Fruit fly (Drosophila melanogaster) whole organism, embryonic: ENCODE measurements around the gene CG10663.
A peak's percentile ranks its signal among the peaks of the same experiment; 100 is the strongest.

Source experiments
- Atf-2 ChIP-seq: fragments of 200-800 bp; sonication (Bioruptor generic); optimal IDR thresholded peaks from 2 replicates; lab custom pipeline; 2016; ENCODE audit warnings: missing biosample characterization, missing genetic modification characterization
- Bdp1 ChIP-seq: fragments of 200-800 bp; sonication (Bioruptor generic); optimal IDR thresholded peaks from 3 replicates; lab custom pipeline; 2016; ENCODE audit warnings: missing biosample characterization, missing genetic modification characterization
- CG10267 ChIP-seq: fragments of 200-800 bp; sonication (Bioruptor generic); optimal IDR thresholded peaks from 2 replicates; lab custom pipeline; 2018; ENCODE audit warnings: missing biosample characterization, mild to moderate bottlenecking, missing genetic modification characterization, moderate library complexity
- CG10959 ChIP-seq: fragments of 200-800 bp; sonication (Bioruptor generic); IDR thresholded peaks from 2 replicates; pipeline ENCODE4 v1.3.6; 2022; ENCODE audit warnings: missing biosample characterization, missing genetic modification characterization
- CG11560 ChIP-seq: fragments of 200-800 bp; sonication (Bioruptor generic); IDR thresholded peaks from 3 replicates; pipeline ENCODE4 v1.3.6; 2022; ENCODE audit warnings: missing biosample characterization, missing genetic modification characterization
- CG11696 ChIP-seq: fragments of 200-800 bp; sonication (Bioruptor generic); IDR thresholded peaks from 2 replicates; pipeline ENCODE4 v1.3.6; 2022; ENCODE audit warnings: missing biosample characterization, missing genetic modification characterization
- CG12391 ChIP-seq: fragments of 200-800 bp; sonication (Bioruptor generic); optimal IDR thresholded peaks from 3 replicates; lab custom pipeline; 2018; ENCODE audit warnings: missing biosample characterization, mild to moderate bottlenecking, missing genetic modification characterization, moderate library complexity
- CG13894 ChIP-seq: fragments of 200-800 bp; sonication (Bioruptor generic); optimal IDR thresholded peaks from 3 replicates; lab custom pipeline; 2018; ENCODE audit warnings: missing biosample characterization, mild to moderate bottlenecking, missing genetic modification characterization, moderate library complexity
- CG14441 ChIP-seq: fragments of 200-800 bp; sonication (Bioruptor generic); IDR thresholded peaks from 2 replicates; pipeline ENCODE4 v1.3.6; 2022; ENCODE audit warnings: missing biosample characterization, missing genetic modification characterization
- CG14667 ChIP-seq: fragments of 200-800 bp; sonication (Bioruptor generic); IDR thresholded peaks from 2 replicates; pipeline ENCODE4 v1.3.6; 2022; ENCODE audit warnings: missing biosample characterization, missing genetic modification characterization
- CG17385 ChIP-seq: fragments of 200-800 bp; sonication (Bioruptor generic); optimal IDR thresholded peaks from 3 replicates; lab custom pipeline; 2018; ENCODE audit warnings: missing biosample characterization, mild to moderate bottlenecking, missing genetic modification characterization
- CG18011 ChIP-seq: fragments of 200-800 bp; sonication (Bioruptor generic); optimal IDR thresholded peaks from 2 replicates; lab custom pipeline; 2017; ENCODE audit warnings: missing biosample characterization, missing genetic modification characterization, mild to moderate bottlenecking, moderate library complexity, missing genotype
- CG2120 ChIP-seq: fragments of 200-800 bp; sonication (Bioruptor generic); optimal IDR thresholded peaks from 3 replicates; lab custom pipeline; 2016; ENCODE audit warnings: missing biosample characterization, missing genetic modification characterization
- CG30020 ChIP-seq: fragments of 200-800 bp; optimal IDR thresholded peaks from 2 replicates; lab custom pipeline; 2019; ENCODE audit warnings: missing biosample characterization, mild to moderate bottlenecking, missing genetic modification characterization, moderate library complexity
- CG34422 ChIP-seq: fragments of 200-800 bp; sonication (Bioruptor generic); IDR thresholded peaks from 3 replicates; pipeline ENCODE4 v1.3.6; 2022; ENCODE audit warnings: missing biosample characterization, missing genetic modification characterization
- CG4424 ChIP-seq: fragments of 200-800 bp; sonication (Bioruptor generic); optimal IDR thresholded peaks from 3 replicates; lab custom pipeline; 2016; ENCODE audit warnings: missing biosample characterization, missing genetic modification characterization
- CG4617 ChIP-seq: fragments of 200-800 bp; sonication (Bioruptor generic); optimal IDR thresholded peaks from 3 replicates; lab custom pipeline; 2016; ENCODE audit warnings: missing biosample characterization, missing genetic modification characterization, borderline replicate concordance
- CG6683 ChIP-seq: fragments of 200-800 bp; sonication (Bioruptor generic); optimal IDR thresholded peaks from 2 replicates; lab custom pipeline; 2017; ENCODE audit warnings: missing biosample characterization, mild to moderate bottlenecking, missing genetic modification characterization, missing genetic modification reagents
- CG8281 ChIP-seq: fragments of 200-800 bp; sonication (Bioruptor generic); optimal IDR thresholded peaks from 2 replicates; lab custom pipeline; 2018; ENCODE audit warnings: missing biosample characterization, mild to moderate bottlenecking, missing genetic modification characterization, moderate library complexity
- CG8290 ChIP-seq, 3 experiments: fragments of 200-800 bp; sonication (Bioruptor generic); optimal IDR thresholded peaks; 2 replicates each; lab custom pipeline; 2016 to 2019; ENCODE audit warnings: missing biosample characterization in 3 of 3, missing genetic modification characterization in 3 of 3, mild to moderate bottlenecking in 2 of 3, moderate library complexity in 1 of 3
- CG8388 ChIP-seq: fragments of 200-800 bp; sonication (Bioruptor generic); optimal IDR thresholded peaks from 2 replicates; lab custom pipeline; 2019; ENCODE audit warnings: missing biosample characterization, mild to moderate bottlenecking, missing genetic modification characterization, moderate library complexity
- CG8924 ChIP-seq: fragments of 200-800 bp; optimal IDR thresholded peaks from 3 replicates; lab custom pipeline; 2019; ENCODE audit warnings: missing biosample characterization, mild to moderate bottlenecking, missing genetic modification characterization, moderate library complexity
- CG9215 ChIP-seq: fragments of 200-800 bp; sonication (Bioruptor generic); IDR thresholded peaks from 2 replicates; pipeline ENCODE4 v1.3.6; 2022; ENCODE audit warnings: missing biosample characterization, missing genetic modification characterization
- CG9727 ChIP-seq: fragments of 200-800 bp; sonication (Bioruptor generic); optimal IDR thresholded peaks from 3 replicates; lab custom pipeline; 2017; ENCODE audit warnings: missing biosample characterization, mild to moderate bottlenecking, missing genetic modification characterization
- CG9932 ChIP-seq: fragments of 200-800 bp; sonication (Bioruptor generic); IDR thresholded peaks from 2 replicates; pipeline ENCODE4 v1.3.6; 2022; ENCODE audit warnings: missing biosample characterization, missing genetic modification characterization
- CHES-1-like ChIP-seq: fragments of 200-800 bp; sonication (Bioruptor generic); optimal IDR thresholded peaks from 2 replicates; lab custom pipeline; 2016; ENCODE audit warnings: missing biosample characterization, missing genetic modification characterization
- Dll ChIP-seq: fragments of 200-800 bp; sonication (Bioruptor generic); IDR thresholded peaks from 4 replicates; pipeline ENCODE4 v1.3.6; 2022; ENCODE audit warnings: missing biosample characterization, missing genetic modification characterization; ENCODE audit not compliant: partially characterized antibody
- Dref ChIP-seq: fragments of 200-800 bp; sonication (Bioruptor generic); IDR thresholded peaks from 2 replicates; pipeline ENCODE4 v1.3.6; 2022; ENCODE audit warnings: missing biosample characterization, missing genetic modification characterization
- Fer1 ChIP-seq: fragments of 200-800 bp; sonication (Bioruptor generic); optimal IDR thresholded peaks from 2 replicates; lab custom pipeline; 2017; ENCODE audit warnings: missing biosample characterization, mild to moderate bottlenecking, missing genetic modification characterization
- H15 ChIP-seq: fragments of 200-800 bp; sonication (Bioruptor generic); IDR thresholded peaks from 3 replicates; pipeline ENCODE4 v1.3.6; 2022; ENCODE audit warnings: missing biosample characterization, missing genetic modification characterization
- HHEX ChIP-seq: fragments of 200-800 bp; sonication (Bioruptor generic); optimal IDR thresholded peaks from 3 replicates; lab custom pipeline; 2017; ENCODE audit warnings: missing biosample characterization, mild to moderate bottlenecking, missing genetic modification characterization, missing genetic modification reagents
- HmgD ChIP-seq: fragments of 200-800 bp; sonication (Bioruptor generic); optimal IDR thresholded peaks from 3 replicates; lab custom pipeline; 2016; ENCODE audit warnings: missing biosample characterization, missing genetic modification characterization
- Meics ChIP-seq: fragments of 200-800 bp; sonication (Bioruptor generic); optimal IDR thresholded peaks from 2 replicates; lab custom pipeline; 2017; ENCODE audit warnings: missing biosample characterization, mild to moderate bottlenecking, missing genetic modification characterization
- Ravus ChIP-seq: fragments of 200-800 bp; sonication (Bioruptor generic); IDR thresholded peaks from 2 replicates; pipeline ENCODE4 v1.3.6; 2022; ENCODE audit warnings: missing biosample characterization, missing genetic modification characterization
- Scr ChIP-seq: fragments of 200-800 bp; sonication (Bioruptor generic); IDR thresholded peaks from 2 replicates; pipeline ENCODE4 v1.3.6; 2022; ENCODE audit warnings: missing biosample characterization, missing genetic modification characterization; ENCODE audit not compliant: partially characterized antibody
- bigmax ChIP-seq: fragments of 200-800 bp; sonication (Bioruptor generic); optimal IDR thresholded peaks from 2 replicates; lab custom pipeline; 2018; ENCODE audit warnings: missing biosample characterization, mild to moderate bottlenecking, missing genetic modification characterization
- cas ChIP-seq: fragments of 200-800 bp; sonication (Bioruptor generic); IDR thresholded peaks from 2 replicates; pipeline ENCODE4 v1.3.6; 2022; ENCODE audit warnings: missing biosample characterization, missing genetic modification characterization
- crc ChIP-seq: fragments of 200-800 bp; sonication (Bioruptor generic); optimal IDR thresholded peaks from 2 replicates; lab custom pipeline; 2016; ENCODE audit warnings: missing biosample characterization, missing genetic modification characterization
- crol ChIP-seq: fragments of 200-800 bp; sonication (Bioruptor generic); IDR thresholded peaks from 2 replicates; pipeline ENCODE4 v1.3.6; 2022; ENCODE audit warnings: missing biosample characterization, missing genetic modification characterization
- ham ChIP-seq: fragments of 200-800 bp; sonication (Bioruptor generic); IDR thresholded peaks from 2 replicates; pipeline ENCODE4 v1.3.6; 2022; ENCODE audit warnings: missing biosample characterization, missing genetic modification characterization
- mld ChIP-seq: fragments of 200-800 bp; sonication (Bioruptor generic); IDR thresholded peaks from 3 replicates; pipeline ENCODE4 v1.3.6; 2022; ENCODE audit warnings: missing biosample characterization, missing genetic modification characterization; ENCODE audit not compliant: partially characterized antibody
- nau ChIP-seq: fragments of 200-800 bp; sonication (Bioruptor generic); optimal IDR thresholded peaks from 3 replicates; lab custom pipeline; 2017; ENCODE audit warnings: missing biosample characterization, mild to moderate bottlenecking, missing genetic modification characterization, missing genetic modification reagents
- nerfin-2 ChIP-seq: fragments of 200-800 bp; sonication (Bioruptor generic); IDR thresholded peaks from 2 replicates; pipeline ENCODE4 v1.3.6; 2022; ENCODE audit warnings: missing biosample characterization, missing genetic modification characterization; ENCODE audit not compliant: partially characterized antibody
- pita ChIP-seq: fragments of 200-800 bp; sonication (Bioruptor generic); optimal IDR thresholded peaks from 2 replicates; lab custom pipeline; 2017; ENCODE audit warnings: missing biosample characterization, mild to moderate bottlenecking, missing genetic modification characterization
- pzg ChIP-seq: fragments of 200-800 bp; sonication (Bioruptor generic); optimal IDR thresholded peaks from 3 replicates; lab custom pipeline; 2018; ENCODE audit warnings: missing biosample characterization, mild to moderate bottlenecking, missing genetic modification characterization, moderate library complexity
- row ChIP-seq: fragments of 200-800 bp; sonication (Bioruptor generic); IDR thresholded peaks from 3 replicates; pipeline ENCODE4 v1.3.6; 2022; ENCODE audit warnings: missing biosample characterization, missing genetic modification characterization
- sens ChIP-seq: fragments of 200-800 bp; sonication (Bioruptor generic); peaks from one replicate; lab custom pipeline; 2016; ENCODE audit warnings: missing biosample characterization, missing genetic modification characterization
- sqz ChIP-seq: fragments of 200-800 bp; sonication (Bioruptor generic); optimal IDR thresholded peaks from 3 replicates; lab custom pipeline; 2018; ENCODE audit warnings: missing biosample characterization, mild to moderate bottlenecking, missing genetic modification characterization
- vfl ChIP-seq: fragments of 200-800 bp; sonication (Bioruptor generic); optimal IDR thresholded peaks from 2 replicates; lab custom pipeline; 2016; ENCODE audit warnings: missing biosample characterization, missing genetic modification characterization
- wdn ChIP-seq: fragments of 200-800 bp; sonication (Bioruptor generic); IDR thresholded peaks from 2 replicates; pipeline ENCODE4 v1.3.6; 2022; ENCODE audit warnings: missing biosample characterization, missing genetic modification characterization
- zen ChIP-seq: fragments of 200-800 bp; sonication (Bioruptor generic); optimal IDR thresholded peaks from 3 replicates; lab custom pipeline; 2018; ENCODE audit warnings: missing biosample characterization, mild to moderate bottlenecking, missing genetic modification characterization, moderate library complexity

The CG10663 gene

dm6 chr3L:12501249-12501648 is 16.4 kb upstream of the CG10663 start, which contains the start of the genes CG10638 and CG10681:
Gene CG10638, minus strand, starts transcription at chr3L:12501311.
Gene CG10681, plus strand, starts transcription at chr3L:12501513.
- TF ChIP-seq pzg (GFP tag; lab: Kevin White, UChicago) (peak; percentile 60), CG8388 (GFP tag; lab: Kevin White, UChicago) (peak; percentile 27), Dref (GFP tag; lab: Robert Waterston, UW) (no peak), Meics (GFP tag; lab: Kevin White, UChicago) (no peak), wdn (no peak), bigmax (GFP tag; lab: Kevin White, UChicago) (no peak), CG17385 (GFP tag; lab: Kevin White, UChicago) (peak; percentile 41), mld (GFP tag; lab: Robert Waterston, UW) (no peak), ham (GFP tag; lab: Robert Waterston, UW) (no peak), CG10959 (GFP tag; lab: Robert Waterston, UW) (no peak), CG14441 (GFP tag; lab: Robert Waterston, UW) (no peak), CG30020 (tag; lab: Kevin White, UChicago) (peak; percentile 33), nerfin-2 (GFP tag; lab: Robert Waterston, UW) (no peak), vfl (GFP tag; lab: Kevin White, UChicago) (peak; percentile 5), CG6683 (GFP tag; lab: Kevin White, UChicago) (no peak), HmgD (GFP tag; lab: Kevin White, UChicago) (no peak), CG2120 (GFP tag; lab: Kevin White, UChicago) (peak; percentile 66), cas (no peak), CG11696 (no peak), CG9727 (GFP tag; lab: Kevin White, UChicago) (peak; percentile 26), CG8290 (GFP tag; optimal IDR thresholded peaks at IDR 0.05; lab: Kevin White, UChicago) (peak; percentile 71), CG8290 (tag; optimal IDR thresholded peaks at IDR 0.05; lab: Kevin White, UChicago) (no peak), CG18011 (GFP tag; lab: Kevin White, UChicago) (peak; percentile 30), pita (GFP tag; lab: Kevin White, UChicago) (no peak), Scr (0 out of 2 replicates have a peak, but pooled peaks have one; percentile 11), CG8281 (tag; lab: Kevin White, UChicago) (no peak), CHES-1-like (GFP tag; lab: Kevin White, UChicago) (peak; percentile 3), HHEX (GFP tag; lab: Kevin White, UChicago) (no peak), row (GFP tag; lab: Robert Waterston, UW) (peak; percentile 64), nau (GFP tag; lab: Kevin White, UChicago) (peak; percentile 45), zen (peak; percentile 8), Dll (GFP tag; lab: Robert Waterston, UW) (0 out of 4 replicates have a peak, but pooled peaks have one; percentile 11), CG13894 (tag; lab: Kevin White, UChicago) (peak; percentile 18), CG4424 (GFP tag; lab: Kevin White, UChicago) (peak; percentile 62), CG11560 (no peak), CG12391 (peak; percentile 79), crc (no peak), Fer1 (peak; percentile 71), CG9932 (GFP tag; lab: Robert Waterston, UW) (peak; percentile 62), CG10267 (tag; lab: Kevin White, UChicago) (peak; percentile 98), CG14667 (no peak), Atf-2 (GFP tag; lab: Kevin White, UChicago) (no peak), Ravus (GFP tag; lab: Robert Waterston, UW) (no peak), sens (peak; percentile 91), Bdp1 (GFP tag; lab: Kevin White, UChicago) (no peak), H15 (no peak), CG4617 (GFP tag; lab: Kevin White, UChicago) (peak; percentile 63), CG9215 (GFP tag; lab: Robert Waterston, UW) (no peak), crol (GFP tag; lab: Robert Waterston, UW) (no peak), CG8924 (tag; lab: Kevin White, UChicago) (peak; percentile 49), CG34422 (GFP tag; lab: Robert Waterston, UW) (peak; percentile 55; the same call in 1 of the 3 replicates), sqz (GFP tag; lab: Kevin White, UChicago) (peak; percentile 97)
